Worm (Caenorhabditis elegans): Measurements from ENCODE around the gene chil-4.

DNA sequence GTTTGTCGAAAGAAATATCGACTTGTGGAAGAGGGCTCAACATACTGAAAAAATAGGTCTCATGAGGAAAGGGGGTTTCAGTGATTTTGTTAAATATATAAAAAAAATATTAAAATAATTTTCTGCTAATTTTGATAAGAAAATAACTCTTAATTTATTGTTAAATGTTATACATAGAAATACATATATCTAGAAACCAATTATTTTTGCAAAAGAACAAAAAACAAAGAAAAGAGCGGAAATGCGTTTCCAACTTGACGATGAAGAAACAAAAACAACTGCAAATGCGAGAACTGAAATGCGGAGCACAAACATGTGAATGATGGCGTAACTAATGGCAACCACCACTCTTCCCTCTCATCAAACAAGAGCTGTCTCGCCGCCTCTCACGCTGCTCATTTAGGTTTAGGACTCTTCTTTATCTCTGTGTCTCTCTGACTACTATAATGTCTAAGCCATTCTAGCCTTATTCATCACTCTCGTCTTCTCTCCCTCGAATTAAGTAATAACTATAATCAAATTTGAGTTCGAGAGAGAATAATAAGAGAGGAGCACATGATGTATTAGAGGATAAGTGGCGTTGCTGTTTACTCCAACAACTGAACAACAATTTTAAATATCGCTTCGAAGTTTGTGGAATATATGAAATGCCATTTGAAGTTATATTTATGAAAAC, 17.1 kb downstream of the chil-4 start, which contains the start of gene arrd-4:
- no peak for TF ChIP-seq snpc-4 (tag; optimal IDR thresholded peaks at IDR 0.05)
- no peak for TF ChIP-seq ztf-11 (tag; optimal IDR thresholded peaks at IDR 0.05)
- TF ChIP-seq fos-1 (tag; optimal IDR thresholded peaks at IDR 0.05), result no peak
- TF ChIP-seq nhr-12 (tag; optimal IDR thresholded peaks at IDR 0.05), result no peak
- no peak for TF ChIP-seq elt-2 (tag; optimal IDR thresholded peaks at IDR 0.05)
- no peak for TF ChIP-seq elt-1 (tag; optimal IDR thresholded peaks at IDR 0.05)
- TF ChIP-seq nhr-76 (tag; optimal IDR thresholded peaks at IDR 0.05), result no peak
- TF ChIP-seq ZK546.5 (tag; optimal IDR thresholded peaks at IDR 0.05), result no peak

Measured in whole organism, L3 larva.